Worm (Caenorhabditis elegans) whole organism, L3 larva: ENCODE results near the gene F26H11.8.
"Not testable (repeated sequence)": the region's sequence is repeated elsewhere in the genome, so short reads cannot be mapped to it uniquely, and the experiment has no call there.

Experiments used
- R02D3.7 ChIP-seq: fragments of 150-350 bp; optimal IDR thresholded peaks from 2 replicates; lab custom pipeline; 2014; ENCODE audit warnings: missing biosample characterization, missing genetic modification characterization
- ZK546.5 ChIP-seq: sonication (generic microtip); optimal IDR thresholded peaks from 2 replicates; lab custom pipeline; 2017; ENCODE audit warnings: missing biosample characterization, missing genetic modification characterization
- aly-2 ChIP-seq: fragments of 150-350 bp; optimal IDR thresholded peaks from 2 replicates; lab custom pipeline; 2014; ENCODE audit warnings: missing biosample characterization, missing genetic modification characterization
- ama-1 ChIP-seq: fragments of 150-350 bp; optimal IDR thresholded peaks from 2 replicates; lab custom pipeline; 2018
- ceh-16 ChIP-seq: sonication (generic microtip); optimal IDR thresholded peaks from 2 replicates; lab custom pipeline; 2017; ENCODE audit warnings: missing biosample characterization, missing genetic modification characterization
- ceh-28 ChIP-seq: fragments of 150-350 bp; optimal IDR thresholded peaks from 2 replicates; lab custom pipeline; 2014; ENCODE audit warnings: missing biosample characterization, missing genetic modification reagents, missing genetic modification characterization
- ceh-82 ChIP-seq: fragments of 150-350 bp; optimal IDR thresholded peaks from 2 replicates; lab custom pipeline; 2014; ENCODE audit warnings: missing biosample characterization, missing genetic modification characterization
- ceh-9 ChIP-seq: sonication (generic microtip); optimal IDR thresholded peaks from 2 replicates; lab custom pipeline; 2018; ENCODE audit warnings: missing biosample characterization, missing genetic modification characterization
- daf-12 ChIP-seq: fragments of 150-350 bp; optimal IDR thresholded peaks from 2 replicates; lab custom pipeline; 2014; ENCODE audit warnings: missing biosample characterization, missing genetic modification reagents, missing genetic modification characterization
- egl-5 ChIP-seq: fragments of 150-350 bp; optimal IDR thresholded peaks from 2 replicates; lab custom pipeline; 2017; ENCODE audit warnings: missing biosample characterization, missing genetic modification reagents, missing genetic modification characterization, inconsistent platforms
- elt-1 ChIP-seq: fragments of 150-350 bp; optimal IDR thresholded peaks from 2 replicates; lab custom pipeline; 2014; ENCODE audit warnings: missing biosample characterization, missing genetic modification characterization
- elt-2 ChIP-seq: sonication (generic microtip); optimal IDR thresholded peaks from 2 replicates; lab custom pipeline; 2016; ENCODE audit warnings: missing genetic modification reagents, mild to moderate bottlenecking, missing genetic modification characterization, missing compliant biosample characterization
- elt-3 ChIP-seq, 3 experiments: fragments of 150-350 bp in 1 of 3; sonication (generic microtip) in 2 of 3; optimal IDR thresholded peaks; 2 replicates in 2 of 3; 4 replicates in 1 of 3; lab custom pipeline; 2014 to 2017; ENCODE audit warnings: missing biosample characterization in 3 of 3, missing genetic modification characterization in 3 of 3
- eor-1 ChIP-seq, 2 experiments: fragments of 150-350 bp; optimal IDR thresholded peaks; 2 replicates each; lab custom pipeline; 2014 to 2018; ENCODE audit warnings: missing biosample characterization in 2 of 2, missing genetic modification characterization in 2 of 2
- fkh-10 ChIP-seq: sonication (generic microtip); optimal IDR thresholded peaks from 2 replicates; lab custom pipeline; 2017; ENCODE audit warnings: missing biosample characterization, missing genetic modification reagents, missing genetic modification characterization
- fkh-2 ChIP-seq: fragments of 150-350 bp; optimal IDR thresholded peaks from 2 replicates; lab custom pipeline; 2014; ENCODE audit warnings: missing biosample characterization, missing genetic modification reagents, missing genetic modification characterization
- fos-1 ChIP-seq: fragments of 150-350 bp; optimal IDR thresholded peaks from 2 replicates; lab custom pipeline; 2014; ENCODE audit warnings: missing biosample characterization, missing genetic modification characterization
- hmg-11 ChIP-seq: sonication (generic microtip); optimal IDR thresholded peaks from 2 replicates; lab custom pipeline; 2016; ENCODE audit warnings: missing genetic modification characterization, missing compliant biosample characterization
- jun-1 ChIP-seq: fragments of 150-350 bp; optimal IDR thresholded peaks from 2 replicates; lab custom pipeline; 2014; ENCODE audit warnings: missing biosample characterization, missing genetic modification reagents, missing genetic modification characterization
- lin-15B ChIP-seq: fragments of 150-350 bp; optimal IDR thresholded peaks from 2 replicates; lab custom pipeline; 2014; ENCODE audit warnings: missing biosample characterization, missing genetic modification characterization
- lin-39 ChIP-seq: fragments of 150-350 bp; optimal IDR thresholded peaks from 2 replicates; lab custom pipeline; 2018; ENCODE audit warnings: missing biosample characterization, missing genetic modification reagents, missing genetic modification characterization
- lsy-12 ChIP-seq: sonication (generic microtip); optimal IDR thresholded peaks from 2 replicates; lab custom pipeline; 2016; ENCODE audit warnings: mild to moderate bottlenecking, missing genetic modification characterization, missing compliant biosample characterization
- mdl-1 ChIP-seq: fragments of 150-350 bp; optimal IDR thresholded peaks from 2 replicates; lab custom pipeline; 2014; ENCODE audit warnings: missing biosample characterization, missing genetic modification characterization
- mml-1 ChIP-seq: fragments of 150-350 bp; sonication (generic microtip); optimal IDR thresholded peaks from 3 replicates; lab custom pipeline; 2014; ENCODE audit warnings: missing biosample characterization, missing genetic modification characterization
- nfya-1 ChIP-seq: sonication (generic microtip); optimal IDR thresholded peaks from 2 replicates; lab custom pipeline; 2017; ENCODE audit warnings: missing genetic modification characterization, mild to moderate bottlenecking, missing compliant biosample characterization, antibody characterized with exemption, moderate library complexity; ENCODE audit not compliant: insufficient read depth
- nhr-11 ChIP-seq: fragments of 150-350 bp; optimal IDR thresholded peaks from 2 replicates; lab custom pipeline; 2014; ENCODE audit warnings: missing biosample characterization, missing genetic modification characterization
- nhr-12 ChIP-seq: fragments of 150-350 bp; optimal IDR thresholded peaks from 2 replicates; lab custom pipeline; 2014; ENCODE audit warnings: missing biosample characterization, missing genetic modification characterization
- nhr-23 ChIP-seq: fragments of 150-350 bp; optimal IDR thresholded peaks from 2 replicates; lab custom pipeline; 2014; ENCODE audit warnings: missing biosample characterization, missing genetic modification reagents, missing genetic modification characterization
- nhr-237 ChIP-seq: fragments of 150-350 bp; optimal IDR thresholded peaks from 2 replicates; lab custom pipeline; 2014; ENCODE audit warnings: missing biosample characterization, missing genetic modification characterization
- nhr-25 ChIP-seq: sonication (generic microtip); optimal IDR thresholded peaks from 2 replicates; lab custom pipeline; 2017; ENCODE audit warnings: missing biosample characterization, missing genetic modification characterization
- nhr-28 ChIP-seq: fragments of 150-350 bp; optimal IDR thresholded peaks from 2 replicates; lab custom pipeline; 2014; ENCODE audit warnings: missing biosample characterization, missing genetic modification characterization
- nhr-43 ChIP-seq: sonication (generic microtip); optimal IDR thresholded peaks from 2 replicates; lab custom pipeline; 2016; ENCODE audit warnings: mild to moderate bottlenecking, missing genetic modification characterization, missing compliant biosample characterization; ENCODE audit not compliant: poor library complexity, severe bottlenecking
- nhr-67 ChIP-seq: fragments of 150-350 bp; optimal IDR thresholded peaks from 2 replicates; lab custom pipeline; 2014; ENCODE audit warnings: missing biosample characterization, missing genetic modification characterization
- nhr-76 ChIP-seq: fragments of 150-350 bp; sonication (generic microtip); optimal IDR thresholded peaks from 5 replicates; lab custom pipeline; 2014; ENCODE audit warnings: missing biosample characterization, missing genetic modification characterization
- nhr-77 ChIP-seq: fragments of 150-350 bp; optimal IDR thresholded peaks from 2 replicates; lab custom pipeline; 2014; ENCODE audit warnings: missing biosample characterization, missing genetic modification characterization
- pha-4 ChIP-seq: fragments of 150-350 bp; optimal IDR thresholded peaks from 2 replicates; lab custom pipeline; 2014; ENCODE audit warnings: missing biosample characterization, missing genetic modification reagents, missing genetic modification characterization
- pqm-1 ChIP-seq: fragments of 150-350 bp; optimal IDR thresholded peaks from 2 replicates; lab custom pipeline; 2017; ENCODE audit warnings: missing biosample characterization, missing genetic modification characterization, inconsistent platforms
- sea-2 ChIP-seq: fragments of 150-350 bp; sonication (generic microtip); optimal IDR thresholded peaks from 4 replicates; lab custom pipeline; 2014; ENCODE audit warnings: missing biosample characterization, missing genetic modification reagents, missing genetic modification characterization
- skn-1 ChIP-seq: fragments of 150-350 bp; optimal IDR thresholded peaks from 2 replicates; lab custom pipeline; 2014; ENCODE audit warnings: missing biosample characterization, missing genetic modification characterization
- snpc-4 ChIP-seq: fragments of 150-350 bp; optimal IDR thresholded peaks from 2 replicates; lab custom pipeline; 2014; ENCODE audit warnings: missing biosample characterization, missing genetic modification characterization
- tbx-2 ChIP-seq: sonication (generic microtip); optimal IDR thresholded peaks from 2 replicates; lab custom pipeline; 2016; ENCODE audit warnings: mild to moderate bottlenecking, missing genetic modification characterization, missing compliant biosample characterization
- unc-39 ChIP-seq: sonication (generic microtip); optimal IDR thresholded peaks from 4 replicates; lab custom pipeline; 2017; ENCODE audit warnings: missing biosample characterization, missing genetic modification characterization
- unc-62 ChIP-seq: fragments of 150-350 bp; sonication (generic microtip); optimal IDR thresholded peaks from 4 replicates; lab custom pipeline; 2014; ENCODE audit warnings: missing biosample characterization, missing genetic modification reagents, missing genetic modification characterization
- zag-1 ChIP-seq: fragments of 150-350 bp; optimal IDR thresholded peaks from 2 replicates; lab custom pipeline; 2014; ENCODE audit warnings: missing biosample characterization, missing genetic modification characterization
- ztf-11 ChIP-seq: fragments of 150-350 bp; optimal IDR thresholded peaks from 2 replicates; lab custom pipeline; 2014; ENCODE audit warnings: missing biosample characterization, missing genetic modification characterization
- ztf-4 ChIP-seq: fragments of 150-350 bp; optimal IDR thresholded peaks from 2 replicates; lab custom pipeline; 2014; ENCODE audit warnings: missing biosample characterization, missing genetic modification characterization

The F26H11.8 gene

ce11 chrII:14388213-14388612 is at the start of gene F26H11.8:
Gene F26H11.8 (plus strand): TSS chrII:14388513.
- TF ChIP-seq mml-1 (tag; lab: Kevin White, UChicago): no peak
- no peak for TF ChIP-seq unc-39 (tag; lab: Kevin White, UChicago)
- no peak for TF ChIP-seq unc-62 (GFP tag; lab: Kevin White, UChicago)
- TF ChIP-seq elt-3 (tag; optimal IDR thresholded peaks at IDR 0.05; lab: Kevin White, UChicago): no peak
- TF ChIP-seq nhr-11 (tag; lab: Kevin White, UChicago): no peak

ce11 chrII:14344166-14344565 is 44.1 kb upstream of the F26H11.8 start, which contains the start of gene ddl-3:
Gene ddl-3 (minus strand): TSS chrII:14344454.
- TF ChIP-seq ceh-28; fos-1 (tag; lab: Kevin White, UChicago); nhr-237 (tag; lab: Kevin White, UChicago): not testable (repeated sequence)

ce11 chrII:14346243-14346642 is 42.1 kb upstream of the F26H11.8 start, which contains the start of gene Y54G11A.9:
Gene Y54G11A.9 (minus strand): TSS chrII:14346438.
- TF ChIP-seq nhr-237 (tag; lab: Kevin White, UChicago); nhr-76 (tag; lab: Kevin White, UChicago); nhr-12: not testable (repeated sequence)

ce11 chrII:14349356-14349923 is 38.9 kb upstream of the F26H11.8 start, which contains the start of the genes Y54G11A.17, lin-7 and elof-1:
Gene Y54G11A.17 (minus strand): TSS chrII:14349406.
Gene lin-7 (minus strand): TSS chrII:14349406.
Gene elof-1 (plus strand): TSS chrII:14349738.
- TF ChIP-seq ceh-16 (tag; lab: Kevin White, UChicago): no peak
- no peak for TF ChIP-seq aly-2 (tag; lab: Kevin White, UChicago)
- no peak for TF ChIP-seq mml-1 (tag; lab: Kevin White, UChicago)
- peak; percentile 55 for TF ChIP-seq nhr-77 (tag; lab: Kevin White, UChicago)
- peak; percentile 68 for TF ChIP-seq jun-1 (tag; lab: Kevin White, UChicago)
- TF ChIP-seq hmg-11 (tag; lab: Kevin White, UChicago): peak; percentile 92
- TF ChIP-seq fkh-2 (tag; lab: Kevin White, UChicago): no peak
- TF ChIP-seq nhr-76 (tag; lab: Kevin White, UChicago): peak; percentile 9
- TF ChIP-seq pqm-1 (tag; lab: Kevin White, UChicago): peak; percentile 80
- peak; percentile 51 for TF ChIP-seq nhr-43 (tag; lab: Kevin White, UChicago)
- TF ChIP-seq ceh-9 (tag; lab: Kevin White, UChicago): no peak
- peak; percentile 78 for TF ChIP-seq lsy-12 (tag; lab: Kevin White, UChicago)
- TF ChIP-seq ceh-28: peak; percentile 31
- no peak for TF ChIP-seq unc-39 (tag; lab: Kevin White, UChicago)
- no peak for TF ChIP-seq sea-2 (GFP tag; lab: Kevin White, UChicago)
- TF ChIP-seq zag-1: no peak
- TF ChIP-seq skn-1 (tag; lab: Kevin White, UChicago): peak; percentile 77
- peak; percentile 92 for TF ChIP-seq lin-15B (tag; lab: Kevin White, UChicago)
- TF ChIP-seq mdl-1 (tag; lab: Kevin White, UChicago): no peak
- TF ChIP-seq tbx-2 (tag; lab: Kevin White, UChicago): peak; percentile 23
- TF ChIP-seq fos-1 (tag; lab: Kevin White, UChicago): no peak
- TF ChIP-seq elt-1: no peak
- TF ChIP-seq lin-39 (tag; lab: Kevin White, UChicago): peak; percentile 98
- TF ChIP-seq ztf-4 (tag; lab: Kevin White, UChicago): no peak
- TF ChIP-seq unc-62 (GFP tag; lab: Kevin White, UChicago): no peak
- TF ChIP-seq ztf-11 (tag; lab: Kevin White, UChicago): no peak
- no peak for TF ChIP-seq nhr-28 (tag; lab: Kevin White, UChicago)
- TF ChIP-seq nhr-25 (tag; lab: Kevin White, UChicago): peak; percentile 81
- TF ChIP-seq elt-2 (tag; lab: Kevin White, UChicago): peak; percentile 46
- no peak for TF ChIP-seq ceh-82 (tag; lab: Kevin White, UChicago)
- peak; percentile 21 for TF ChIP-seq nhr-67 (tag; lab: Kevin White, UChicago)
- TF ChIP-seq snpc-4: peak; percentile 91
- TF ChIP-seq pha-4 (tag; lab: Kevin White, UChicago): peak; percentile 95
- TF ChIP-seq ZK546.5 (tag; lab: Kevin White, UChicago): peak; percentile 85
- peak; percentile 99 for TF ChIP-seq nfya-1 (tag; lab: Kevin White, UChicago)
- peak; percentile 88 for TF ChIP-seq nhr-23
- TF ChIP-seq nhr-12: no peak
- TF ChIP-seq eor-1 (tag; optimal IDR thresholded peaks at IDR 0.05; lab: Kevin White, UChicago): no peak
- TF ChIP-seq elt-3 (tag; optimal IDR thresholded peaks at IDR 0.05; lab: Kevin White, UChicago): no peak
- TF ChIP-seq egl-5 (tag; lab: Kevin White, UChicago): peak; percentile 97
- no peak for TF ChIP-seq nhr-11 (tag; lab: Kevin White, UChicago)
- TF ChIP-seq fkh-10 (GFP tag; lab: Kevin White, UChicago): peak; percentile 63
- no peak for TF ChIP-seq daf-12
- peak; percentile 32 for TF ChIP-seq R02D3.7 (tag; lab: Kevin White, UChicago)
- no peak for TF ChIP-seq nhr-237 (tag; lab: Kevin White, UChicago)
- peak; percentile 92 for TF ChIP-seq ama-1 (lab: Kevin White, UChicago)
